Fruit fly (Drosophila melanogaster) whole organism, embryonic: ENCODE measurements around the gene Pif1B.
A peak's percentile ranks its signal among the peaks of the same experiment; 100 is the strongest.

Experiments used
- Adf1 ChIP-seq: fragments of 200-800 bp; sonication (Bioruptor generic); IDR thresholded peaks from 2 replicates; pipeline ENCODE4 v1.3.6; 2022; ENCODE audit warnings: missing biosample characterization, missing genetic modification characterization
- Atf6 ChIP-seq: fragments of 200-800 bp; sonication (Bioruptor generic); IDR thresholded peaks from 2 replicates; pipeline ENCODE4 v1.3.6; 2022; ENCODE audit warnings: missing biosample characterization, missing genetic modification characterization
- Bteb2 ChIP-seq: fragments of 200-800 bp; sonication (Bioruptor generic); optimal IDR thresholded peaks from 2 replicates; lab custom pipeline; 2016; ENCODE audit warnings: missing biosample characterization, missing genetic modification characterization
- CG10147 ChIP-seq: fragments of 200-800 bp; sonication (Bioruptor generic); optimal IDR thresholded peaks from 2 replicates; lab custom pipeline; 2019; ENCODE audit warnings: missing biosample characterization, mild to moderate bottlenecking, missing genetic modification characterization, moderate library complexity
- CG1024 ChIP-seq: fragments of 200-800 bp; sonication (Bioruptor generic); IDR thresholded peaks from 2 replicates; pipeline ENCODE4 v1.3.6; 2022; ENCODE audit warnings: missing biosample characterization, missing genetic modification characterization
- CG11085 ChIP-seq: fragments of 200-800 bp; sonication (Bioruptor generic); IDR thresholded peaks from 2 replicates; pipeline ENCODE4 v1.3.6; 2022; ENCODE audit warnings: missing biosample characterization, missing genetic modification characterization
- CG12744 ChIP-seq: fragments of 200-800 bp; sonication (Bioruptor generic); optimal IDR thresholded peaks from 2 replicates; lab custom pipeline; 2016; ENCODE audit warnings: missing biosample characterization, missing genetic modification characterization
- CG13287 ChIP-seq: fragments of 200-800 bp; sonication (Bioruptor generic); IDR thresholded peaks from 2 replicates; pipeline ENCODE4 v1.3.6; 2022; ENCODE audit warnings: missing biosample characterization, missing genetic modification characterization; ENCODE audit not compliant: partially characterized antibody
- CG14860 ChIP-seq: fragments of 200-800 bp; sonication (Bioruptor generic); IDR thresholded peaks from 3 replicates; pipeline ENCODE4 v1.3.6; 2022; ENCODE audit warnings: missing biosample characterization, missing genetic modification characterization; ENCODE audit not compliant: partially characterized antibody
- CG15269 ChIP-seq: fragments of 200-800 bp; sonication (Bioruptor generic); optimal IDR thresholded peaks from 2 replicates; lab custom pipeline; 2018; ENCODE audit warnings: missing biosample characterization, mild to moderate bottlenecking, missing genetic modification characterization, moderate library complexity
- CG16779 ChIP-seq: fragments of 200-800 bp; sonication (Bioruptor generic); IDR thresholded peaks from 2 replicates; pipeline ENCODE4 v1.3.6; 2022; ENCODE audit warnings: missing biosample characterization, missing genetic modification characterization
- CG1832 ChIP-seq: fragments of 200-800 bp; sonication (Bioruptor generic); optimal IDR thresholded peaks from 2 replicates; lab custom pipeline; 2017; ENCODE audit warnings: missing biosample characterization, mild to moderate bottlenecking, missing genetic modification characterization, inconsistent platforms
- CG2712 ChIP-seq: fragments of 200-800 bp; optimal IDR thresholded peaks from 3 replicates; lab custom pipeline; 2019; ENCODE audit warnings: missing biosample characterization, mild to moderate bottlenecking, missing genetic modification characterization, moderate library complexity
- CG3281 ChIP-seq: fragments of 200-800 bp; sonication (Bioruptor generic); optimal IDR thresholded peaks from 3 replicates; lab custom pipeline; 2017; ENCODE audit warnings: missing biosample characterization, mild to moderate bottlenecking, missing genetic modification characterization
- CG34376 ChIP-seq: fragments of 200-800 bp; sonication (Bioruptor generic); optimal IDR thresholded peaks from 2 replicates; lab custom pipeline; 2018; ENCODE audit warnings: missing biosample characterization, mild to moderate bottlenecking, missing genetic modification characterization
- CG3995 ChIP-seq: fragments of 200-800 bp; sonication (Bioruptor generic); optimal IDR thresholded peaks from 3 replicates; lab custom pipeline; 2016; ENCODE audit warnings: missing biosample characterization, missing genetic modification characterization
- CG4707 ChIP-seq: fragments of 200-800 bp; sonication (Bioruptor generic); optimal IDR thresholded peaks from 2 replicates; lab custom pipeline; 2018; ENCODE audit warnings: missing biosample characterization, mild to moderate bottlenecking, missing genetic modification characterization, moderate library complexity
- CG5953 ChIP-seq: fragments of 200-800 bp; sonication (Bioruptor generic); IDR thresholded peaks from 2 replicates; pipeline ENCODE4 v1.3.6; 2022; ENCODE audit warnings: missing biosample characterization, missing genetic modification characterization
- CG6854 ChIP-seq: fragments of 200-800 bp; sonication (Bioruptor generic); optimal IDR thresholded peaks from 3 replicates; lab custom pipeline; 2017; ENCODE audit warnings: missing biosample characterization, mild to moderate bottlenecking, missing genetic modification characterization
- CG8478 ChIP-seq: fragments of >200 bp; optimal IDR thresholded peaks from 2 replicates; lab custom pipeline; 2018
- D19A ChIP-seq: fragments of 200-800 bp; optimal IDR thresholded peaks from 3 replicates; lab custom pipeline; 2019; ENCODE audit warnings: missing biosample characterization, mild to moderate bottlenecking, missing genetic modification characterization, moderate library complexity
- Deaf1 ChIP-seq: fragments of 200-800 bp; optimal IDR thresholded peaks from 3 replicates; lab custom pipeline; 2019; ENCODE audit warnings: missing biosample characterization, mild to moderate bottlenecking, missing genetic modification characterization, moderate library complexity
- Dp ChIP-seq: fragments of 200-800 bp; sonication (Bioruptor generic); optimal IDR thresholded peaks from 2 replicates; lab custom pipeline; 2018; ENCODE audit warnings: missing biosample characterization, mild to moderate bottlenecking, missing genetic modification characterization, moderate library complexity
- Ets65A ChIP-seq: fragments of 200-800 bp; sonication (Bioruptor generic); peaks from one replicate; lab custom pipeline; 2016; ENCODE audit warnings: missing biosample characterization, missing genetic modification characterization
- HLH4C ChIP-seq: fragments of 200-800 bp; sonication (Bioruptor generic); IDR thresholded peaks from 3 replicates; pipeline ENCODE4 v1.3.6; 2022; ENCODE audit warnings: missing biosample characterization, missing genetic modification characterization; ENCODE audit not compliant: partially characterized antibody
- Hr51 ChIP-seq, 2 experiments: fragments of 200-800 bp; sonication (Bioruptor generic); optimal IDR thresholded peaks; 2 replicates in 1 of 2; 3 replicates in 1 of 2; lab custom pipeline; 2016 to 2018; ENCODE audit warnings: missing biosample characterization in 2 of 2, missing genetic modification characterization in 2 of 2, mild to moderate bottlenecking in 1 of 2, moderate library complexity in 1 of 2
- Lhr ChIP-seq: fragments of 200-800 bp; sonication (Bioruptor generic); optimal IDR thresholded peaks from 3 replicates; lab custom pipeline; 2017; ENCODE audit warnings: mild to moderate bottlenecking, missing biosample characterization, missing genetic modification reagents, missing genetic modification characterization
- Scr ChIP-seq: fragments of 200-800 bp; sonication (Bioruptor generic); IDR thresholded peaks from 2 replicates; pipeline ENCODE4 v1.3.6; 2022; ENCODE audit warnings: missing biosample characterization, missing genetic modification characterization; ENCODE audit not compliant: partially characterized antibody
- Side ChIP-seq: fragments of 200-800 bp; sonication (Bioruptor generic); optimal IDR thresholded peaks from 2 replicates; lab custom pipeline; 2016; ENCODE audit warnings: missing biosample characterization, missing genetic modification characterization
- Usf ChIP-seq: fragments of 200-800 bp; sonication (Bioruptor generic); optimal IDR thresholded peaks from 2 replicates; lab custom pipeline; 2017; ENCODE audit warnings: missing genotype, missing biosample characterization, missing genetic modification characterization
- aop ChIP-seq: fragments of 200-800 bp; sonication (Bioruptor generic); IDR thresholded peaks from 2 replicates; pipeline ENCODE4 v1.3.6; 2022; ENCODE audit warnings: missing biosample characterization, missing genetic modification characterization
- az2 ChIP-seq: fragments of 200-800 bp; sonication (Bioruptor generic); optimal IDR thresholded peaks from 3 replicates; lab custom pipeline; 2016; ENCODE audit warnings: missing biosample characterization, missing genetic modification characterization
- ci ChIP-seq: fragments of 200-800 bp; sonication (Bioruptor generic); IDR thresholded peaks from 3 replicates; pipeline ENCODE4 v1.3.6; 2022; ENCODE audit warnings: missing biosample characterization, missing genetic modification characterization
- danr ChIP-seq: fragments of 200-800 bp; sonication (Bioruptor generic); IDR thresholded peaks from 2 replicates; pipeline ENCODE4 v1.3.6; 2022; ENCODE audit warnings: missing biosample characterization, missing genetic modification characterization
- dmrt99B ChIP-seq: fragments of 200-800 bp; sonication (Bioruptor generic); optimal IDR thresholded peaks from 2 replicates; lab custom pipeline; 2018; ENCODE audit warnings: missing biosample characterization, mild to moderate bottlenecking, missing genetic modification characterization, moderate library complexity
- en ChIP-seq: fragments of 200-800 bp; sonication (Bioruptor generic); optimal IDR thresholded peaks from 2 replicates; lab custom pipeline; 2016; ENCODE audit warnings: missing biosample characterization, missing genetic modification characterization
- ftz-f1 ChIP-seq: fragments of 200-800 bp; sonication (Bioruptor generic); optimal IDR thresholded peaks from 2 replicates; lab custom pipeline; 2016; ENCODE audit warnings: missing biosample characterization, missing genetic modification characterization
- jumu ChIP-seq: fragments of 200-800 bp; sonication (Bioruptor generic); optimal IDR thresholded peaks from 3 replicates; lab custom pipeline; 2016; ENCODE audit warnings: missing biosample characterization, missing genetic modification characterization
- kah ChIP-seq: fragments of 200-800 bp; sonication (Bioruptor generic); optimal IDR thresholded peaks from 2 replicates; lab custom pipeline; 2018; ENCODE audit warnings: missing biosample characterization, mild to moderate bottlenecking, missing genetic modification characterization
- kay ChIP-seq: fragments of 200-800 bp; sonication (Bioruptor generic); optimal IDR thresholded peaks from 2 replicates; lab custom pipeline; 2016; ENCODE audit warnings: missing biosample characterization, missing genetic modification characterization
- kni ChIP-seq: fragments of 200-800 bp; sonication (Bioruptor generic); optimal IDR thresholded peaks from 3 replicates; lab custom pipeline; 2017; ENCODE audit warnings: mild to moderate bottlenecking, missing biosample characterization, missing genetic modification reagents, missing genetic modification characterization
- lov ChIP-seq, 2 experiments: fragments of 200-800 bp in 1 of 2; fragments of >200 bp in 1 of 2; sonication (Bioruptor generic) in 1 of 2; IDR thresholded peaks in 1 of 2; optimal IDR thresholded peaks in 1 of 2; 2 replicates in 1 of 2; 3 replicates in 1 of 2; pipeline versions ENCODE4 v1.3.6 to Lab custom; 2017 to 2022; ENCODE audit warnings: missing biosample characterization in 1 of 2, missing genetic modification characterization in 1 of 2
- luna ChIP-seq: fragments of 200-800 bp; sonication (Bioruptor generic); optimal IDR thresholded peaks from 2 replicates; lab custom pipeline; 2016; ENCODE audit warnings: missing biosample characterization, missing genetic modification characterization
- run ChIP-seq: fragments of 200-800 bp; sonication (Bioruptor generic); optimal IDR thresholded peaks from 3 replicates; lab custom pipeline; 2018; ENCODE audit warnings: missing biosample characterization, mild to moderate bottlenecking, missing genetic modification characterization
- tap ChIP-seq: fragments of 200-800 bp; optimal IDR thresholded peaks from 3 replicates; lab custom pipeline; 2019; ENCODE audit warnings: missing biosample characterization, mild to moderate bottlenecking, missing genetic modification characterization, moderate library complexity
- tll ChIP-seq, 2 experiments: fragments of 200-800 bp in 1 of 2; fragments of >200 bp in 1 of 2; sonication (Bioruptor generic) in 1 of 2; optimal IDR thresholded peaks; 2 replicates each; lab custom pipeline; 2017 to 2019; ENCODE audit warnings: missing biosample characterization in 2 of 2, missing genetic modification characterization in 2 of 2, mild to moderate bottlenecking in 1 of 2, moderate library complexity in 1 of 2
- unpg ChIP-seq: fragments of 200-800 bp; sonication (Bioruptor generic); optimal IDR thresholded peaks from 3 replicates; lab custom pipeline; 2018; ENCODE audit warnings: missing biosample characterization, mild to moderate bottlenecking, missing genetic modification characterization, moderate library complexity
- vfl ChIP-seq: fragments of 200-800 bp; sonication (Bioruptor generic); optimal IDR thresholded peaks from 2 replicates; lab custom pipeline; 2016; ENCODE audit warnings: missing biosample characterization, missing genetic modification characterization

The Pif1B gene

dm6 chr3R:8810397-8811184 lies 9.6 kb upstream of the Pif1B start (continued):
- peak; percentile 70 for TF ChIP-seq CG3281 (GFP tag; lab: Kevin White, UChicago)
- no peak for TF ChIP-seq CG14860 (GFP tag; lab: Robert Waterston, UW)
- peak; percentile 41 for TF ChIP-seq az2 (GFP tag; lab: Kevin White, UChicago)
- peak; percentile 1 for TF ChIP-seq Dp (GFP tag; lab: Kevin White, UChicago)
- peak; percentile 29 for TF ChIP-seq CG3995 (GFP tag; lab: Kevin White, UChicago)
- peak; percentile 43 for TF ChIP-seq kay (GFP tag; lab: Kevin White, UChicago)
- TF ChIP-seq D19A (tag; lab: Kevin White, UChicago), result peak; percentile 59
- TF ChIP-seq CG4707 (GFP tag; lab: Kevin White, UChicago), result peak; percentile 95
- TF ChIP-seq CG1832 (GFP tag; lab: Kevin White, UChicago), result no peak
- peak; percentile 99 for TF ChIP-seq CG34376 (GFP tag; lab: Kevin White, UChicago)
- peak; percentile 73 for TF ChIP-seq CG12744 (GFP tag; lab: Kevin White, UChicago)
- peak; percentile 73 for TF ChIP-seq vfl (GFP tag; lab: Kevin White, UChicago)
- no peak for TF ChIP-seq lov (optimal IDR thresholded peaks at IDR 0.05; lab: Kevin White, UChicago)
- peak; percentile 89; the same call in 2 of the 3 replicates for TF ChIP-seq lov (GFP tag; IDR thresholded peaks at IDR 0.05; lab: Robert Waterston, UW)
- peak; percentile 77 for TF ChIP-seq CG15269
- TF ChIP-seq luna (GFP tag; lab: Kevin White, UChicago), result peak; percentile 14
- TF ChIP-seq tll (GFP tag; optimal IDR thresholded peaks at IDR 0.05; lab: Kevin White, UChicago), result peak in 1 of 2 experiments; percentile 24
- TF ChIP-seq Scr (GFP tag; lab: Robert Waterston, UW), result no peak
- TF ChIP-seq Usf (GFP tag; lab: Kevin White, UChicago), result peak; percentile 22
- TF ChIP-seq CG16779 (GFP tag; lab: Robert Waterston, UW), result peak; percentile 81
- peak; percentile 3 for TF ChIP-seq Deaf1 (tag; lab: Kevin White, UChicago)
- peak; percentile 59; the same call in 1 of the 2 replicates for TF ChIP-seq Adf1 (GFP tag; lab: Robert Waterston, UW)
- peak; percentile 85 for TF ChIP-seq Side (GFP tag; lab: Kevin White, UChicago)
- TF ChIP-seq tap, result peak; percentile 82
- TF ChIP-seq danr (GFP tag; lab: Robert Waterston, UW), result peak; percentile 48; the same call in 1 of the 2 replicates
- TF ChIP-seq en (GFP tag; lab: Kevin White, UChicago), result peak; percentile 64
- peak; percentile 85 for TF ChIP-seq Atf6 (GFP tag; lab: Robert Waterston, UW)
- peak; percentile 83 for TF ChIP-seq unpg
- TF ChIP-seq Bteb2 (GFP tag; lab: Kevin White, UChicago), result peak; percentile 69
- peak; percentile 57 to 78 for TF ChIP-seq Hr51 (GFP tag; optimal IDR thresholded peaks at IDR 0.05; lab: Kevin White, UChicago)
- peak; percentile 30; the same call in 1 of the 2 replicates for TF ChIP-seq CG11085 (GFP tag; lab: Robert Waterston, UW)
- TF ChIP-seq HLH4C (GFP tag; lab: Robert Waterston, UW), result 0 out of 3 replicates have a peak, but pooled peaks have one; percentile 7
- peak; percentile 74 for TF ChIP-seq Ets65A (GFP tag; lab: Kevin White, UChicago)
- TF ChIP-seq CG8478 (lab: Kevin White, UChicago), result no peak
- peak; percentile 0 for TF ChIP-seq CG10147 (GFP tag; lab: Kevin White, UChicago)
- peak; percentile 82 for TF ChIP-seq CG6854 (GFP tag; lab: Kevin White, UChicago)
- no peak for TF ChIP-seq ftz-f1
- peak; percentile 77 for TF ChIP-seq run (tag; lab: Kevin White, UChicago)
- TF ChIP-seq ci (GFP tag; lab: Robert Waterston, UW), result peak; percentile 95
- peak; percentile 59; the same call in 1 of the 2 replicates for TF ChIP-seq aop (GFP tag; lab: Robert Waterston, UW)
- peak; percentile 61; the same call in 1 of the 2 replicates for TF ChIP-seq CG1024 (GFP tag; lab: Robert Waterston, UW)
- TF ChIP-seq Lhr (GFP tag; lab: Kevin White, UChicago), result peak; percentile 81
- peak; percentile 76 for TF ChIP-seq CG5953 (GFP tag; lab: Robert Waterston, UW)
- peak; percentile 99 for TF ChIP-seq kni (GFP tag; lab: Kevin White, UChicago)
- TF ChIP-seq jumu (GFP tag; lab: Kevin White, UChicago), result peak; percentile 38
- peak; percentile 56 for TF ChIP-seq dmrt99B
- no peak; the same call in 1 of the 2 replicates for TF ChIP-seq CG13287
- peak; percentile 78 for TF ChIP-seq kah (GFP tag; lab: Kevin White, UChicago)
- TF ChIP-seq CG2712, result peak; percentile 32
